Worm (Caenorhabditis elegans) whole organism, L4 larva: Measurements from ENCODE around the gene str-87.
A peak's percentile ranks its signal among the peaks of the same experiment; 100 is the strongest.

ENCODE experiments used
- F26F4.8 ChIP-seq: fragments of 200-800 bp; sonication (Bioruptor generic); conservative IDR thresholded peaks from 2 replicates; pipeline ENCODE4 v1.3.6; 2022; ENCODE audit warnings: missing genetic modification characterization, missing compliant biosample characterization
- F37D6.2 ChIP-seq: sonication (generic microtip); optimal IDR thresholded peaks from 2 replicates; lab custom pipeline; 2016; ENCODE audit warnings: mild to moderate bottlenecking, missing genetic modification characterization, missing compliant biosample characterization
- F44E2.7 ChIP-seq: fragments of 200-800 bp; sonication (Bioruptor generic); IDR thresholded peaks from 2 replicates; pipeline ENCODE4 v2.1.2; 2022; ENCODE audit warnings: missing genetic modification characterization, missing compliant biosample characterization
- T20F7.1 ChIP-seq: fragments of 200-800 bp; sonication (Bioruptor generic); optimal IDR thresholded peaks from 2 replicates; lab custom pipeline; 2018; ENCODE audit warnings: mild to moderate bottlenecking, missing genetic modification characterization, missing compliant biosample characterization
- Y105C5A.15 ChIP-seq: fragments of 200-800 bp; sonication (Bioruptor generic); IDR thresholded peaks from 2 replicates; pipeline ENCODE4 v1.3.6; 2022; ENCODE audit warnings: missing genetic modification characterization, missing compliant biosample characterization
- ZK337.2 ChIP-seq: fragments of 200-800 bp; sonication (Bioruptor generic); IDR thresholded peaks from 2 replicates; pipeline ENCODE4 v1.3.6; 2022; ENCODE audit warnings: missing genetic modification reagents, missing genetic modification characterization, missing compliant biosample characterization
- aha-1 ChIP-seq: fragments of 150-350 bp; peaks from one replicate; lab custom pipeline; 2014; ENCODE audit warnings: missing biosample characterization, missing genetic modification characterization
- arid-1 ChIP-seq: fragments of 200-800 bp; sonication (Bioruptor generic); conservative IDR thresholded peaks from 2 replicates; pipeline ENCODE4 v1.3.6; 2022; ENCODE audit warnings: missing genetic modification reagents, missing genetic modification characterization, missing compliant biosample characterization
- ceh-20 ChIP-seq: fragments of 200-800 bp; sonication (Bioruptor generic); IDR thresholded peaks from 2 replicates; pipeline ENCODE4 v1.3.6; 2022; ENCODE audit warnings: missing genetic modification reagents, missing genetic modification characterization, missing compliant biosample characterization
- ceh-44 ChIP-seq: fragments of 200-800 bp; sonication (Bioruptor generic); IDR thresholded peaks from 2 replicates; pipeline ENCODE4 v1.3.6; 2022; ENCODE audit warnings: missing genetic modification reagents, missing genetic modification characterization, missing compliant biosample characterization
- ceh-62 ChIP-seq: sonication (generic microtip); optimal IDR thresholded peaks from 2 replicates; lab custom pipeline; 2017; ENCODE audit warnings: missing biosample characterization, missing genetic modification characterization
- ceh-82 ChIP-seq: sonication (generic microtip); optimal IDR thresholded peaks from 2 replicates; lab custom pipeline; 2017; ENCODE audit warnings: missing biosample characterization, missing genetic modification characterization
- ces-1 ChIP-seq: fragments of 150-350 bp; sonication (generic microtip); optimal IDR thresholded peaks from 4 replicates; lab custom pipeline; 2014; ENCODE audit warnings: missing biosample characterization, missing genetic modification reagents, missing genetic modification characterization
- ctbp-1 ChIP-seq: fragments of 200-800 bp; sonication (Bioruptor generic); IDR thresholded peaks from 2 replicates; pipeline ENCODE4 v1.3.6; 2022; ENCODE audit warnings: missing genetic modification reagents, missing genetic modification characterization, missing compliant biosample characterization
- daf-12 ChIP-seq: fragments of 150-350 bp; optimal IDR thresholded peaks from 2 replicates; lab custom pipeline; 2014; ENCODE audit warnings: missing biosample characterization, missing genetic modification reagents, missing genetic modification characterization
- dmd-6 ChIP-seq: fragments of 200-800 bp; sonication (Bioruptor generic); IDR thresholded peaks from 2 replicates; pipeline ENCODE4 v1.3.6; 2022; ENCODE audit warnings: missing genetic modification reagents, missing genetic modification characterization, missing compliant biosample characterization
- dmd-8 ChIP-seq: fragments of 200-800 bp; sonication (Bioruptor generic); IDR thresholded peaks from 2 replicates; pipeline ENCODE4 v1.3.6; 2022; ENCODE audit warnings: missing genetic modification characterization, missing compliant biosample characterization
- dmd-9 ChIP-seq: fragments of 200-800 bp; sonication (Bioruptor generic); IDR thresholded peaks from 2 replicates; pipeline ENCODE4 v1.3.6; 2022; ENCODE audit warnings: missing genetic modification reagents, missing genetic modification characterization, missing compliant biosample characterization
- dpl-1 ChIP-seq: fragments of 150-350 bp; optimal IDR thresholded peaks from 2 replicates; lab custom pipeline; 2014; ENCODE audit warnings: missing biosample characterization, missing genetic modification reagents, missing genetic modification characterization
- egl-43 ChIP-seq: fragments of 200-800 bp; sonication (Bioruptor generic); IDR thresholded peaks from 2 replicates; pipeline ENCODE4 v1.3.6; 2022; ENCODE audit warnings: missing genetic modification reagents, missing genetic modification characterization, missing compliant biosample characterization
- fkh-10 ChIP-seq: fragments of 150-350 bp; optimal IDR thresholded peaks from 2 replicates; lab custom pipeline; 2014; ENCODE audit warnings: missing biosample characterization, missing genetic modification reagents, missing genetic modification characterization
- hlh-30 ChIP-seq: sonication (generic microtip); optimal IDR thresholded peaks from 2 replicates; lab custom pipeline; 2017; ENCODE audit warnings: antibody characterized with exemption, mild to moderate bottlenecking, missing genetic modification characterization, missing compliant biosample characterization; ENCODE audit not compliant: insufficient read depth
- jun-1 ChIP-seq: fragments of 150-350 bp; optimal IDR thresholded peaks from 2 replicates; lab custom pipeline; 2014; ENCODE audit warnings: missing biosample characterization, missing genetic modification reagents, missing genetic modification characterization
- lin-13 ChIP-seq: fragments of 150-350 bp; optimal IDR thresholded peaks from 2 replicates; lab custom pipeline; 2014; ENCODE audit warnings: missing biosample characterization, missing genetic modification reagents, missing genetic modification characterization
- lin-29 ChIP-seq: fragments of 200-800 bp; sonication (Bioruptor generic); IDR thresholded peaks from 2 replicates; pipeline ENCODE4 v1.3.6; 2022; ENCODE audit warnings: missing genetic modification reagents, missing genetic modification characterization, missing compliant biosample characterization
- lir-3 ChIP-seq: sonication (generic microtip); optimal IDR thresholded peaks from 2 replicates; lab custom pipeline; 2016; ENCODE audit warnings: mild to moderate bottlenecking, missing genetic modification characterization, missing compliant biosample characterization
- lsy-2 ChIP-seq, 2 experiments: fragments of 150-350 bp in 1 of 2; sonication (generic microtip) in 1 of 2; optimal IDR thresholded peaks; 2 replicates each; lab custom pipeline; 2014 to 2017; ENCODE audit warnings: missing biosample characterization in 2 of 2, missing genetic modification characterization in 2 of 2
- madf-9 ChIP-seq: fragments of 200-800 bp; sonication (Bioruptor generic); conservative IDR thresholded peaks from 2 replicates; pipeline ENCODE4 v1.3.6; 2022; ENCODE audit warnings: missing genetic modification reagents, missing genetic modification characterization, missing compliant biosample characterization
- mdl-1 ChIP-seq, 2 experiments: fragments of 150-350 bp in 1 of 2; sonication (generic microtip) in 1 of 2; optimal IDR thresholded peaks; 2 replicates each; lab custom pipeline; 2014 to 2017; ENCODE audit warnings: missing biosample characterization in 2 of 2, missing genetic modification characterization in 2 of 2
- mdt-29 ChIP-seq: fragments of 200-800 bp; sonication (Bioruptor generic); IDR thresholded peaks from 2 replicates; pipeline ENCODE4 v1.3.6; 2022; ENCODE audit warnings: missing genetic modification reagents, missing genetic modification characterization, missing compliant biosample characterization
- mes-2 ChIP-seq: sonication (generic microtip); optimal IDR thresholded peaks from 2 replicates; lab custom pipeline; 2016; ENCODE audit warnings: missing genotype, mild to moderate bottlenecking, missing genetic modification characterization, missing compliant biosample characterization; ENCODE audit not compliant: poor library complexity, severe bottlenecking
- mxl-2 ChIP-seq: fragments of 200-800 bp; sonication (Bioruptor generic); conservative IDR thresholded peaks from 2 replicates; pipeline ENCODE4 v1.3.6; 2022; ENCODE audit warnings: missing genetic modification reagents, missing genetic modification characterization, missing compliant biosample characterization
- nhr-10 ChIP-seq: fragments of 150-350 bp; optimal IDR thresholded peaks from 2 replicates; lab custom pipeline; 2014; ENCODE audit warnings: missing biosample characterization, missing genetic modification characterization
- nhr-111 ChIP-seq: fragments of 200-800 bp; sonication (Bioruptor generic); optimal IDR thresholded peaks from 2 replicates; lab custom pipeline; 2018; ENCODE audit warnings: mild to moderate bottlenecking, missing genetic modification characterization, missing compliant biosample characterization
- nhr-25 ChIP-seq: sonication (generic microtip); optimal IDR thresholded peaks from 2 replicates; lab custom pipeline; 2017; ENCODE audit warnings: missing genetic modification characterization, mild to moderate bottlenecking, missing compliant biosample characterization, antibody characterized with exemption, moderate library complexity, borderline replicate concordance; ENCODE audit not compliant: insufficient read depth
- nhr-41 ChIP-seq: fragments of 200-800 bp; sonication (Bioruptor generic); IDR thresholded peaks from 2 replicates; pipeline ENCODE4 v1.3.6; 2022; ENCODE audit warnings: missing genetic modification reagents, missing genetic modification characterization, missing compliant biosample characterization
- nhr-42 ChIP-seq: fragments of 200-800 bp; sonication (Bioruptor generic); IDR thresholded peaks from 2 replicates; pipeline ENCODE4 v1.3.6; 2022; ENCODE audit warnings: missing genetic modification characterization, missing compliant biosample characterization
- nhr-6 ChIP-seq: fragments of 150-350 bp; optimal IDR thresholded peaks from 2 replicates; lab custom pipeline; 2014; ENCODE audit warnings: missing biosample characterization, missing genetic modification characterization
- nhr-76 ChIP-seq: fragments of 150-350 bp; optimal IDR thresholded peaks from 2 replicates; lab custom pipeline; 2014; ENCODE audit warnings: missing biosample characterization, missing genetic modification characterization
- pha-4 ChIP-seq, 2 experiments: fragments of 150-350 bp in 1 of 2; fragments of 200-800 bp in 1 of 2; sonication (Bioruptor generic) in 1 of 2; IDR thresholded peaks in 1 of 2; optimal IDR thresholded peaks in 1 of 2; 2 replicates each; pipeline versions ENCODE4 v1.3.6 to Lab custom; 2014 to 2022; ENCODE audit warnings: missing genetic modification characterization in 2 of 2, missing genetic modification reagents in 2 of 2, missing biosample characterization in 1 of 2, missing compliant biosample characterization in 1 of 2
- pqm-1 ChIP-seq: sonication (generic microtip); optimal IDR thresholded peaks from 2 replicates; lab custom pipeline; 2017; ENCODE audit warnings: missing biosample characterization, missing genetic modification characterization
- rbr-2 ChIP-seq: sonication (generic microtip); optimal IDR thresholded peaks from 2 replicates; lab custom pipeline; 2016; ENCODE audit warnings: missing genotype, missing genetic modification characterization, missing compliant biosample characterization
- sdz-12 ChIP-seq: fragments of 200-800 bp; sonication (Bioruptor generic); optimal IDR thresholded peaks from 2 replicates; lab custom pipeline; 2018; ENCODE audit warnings: mild to moderate bottlenecking, missing genetic modification characterization, missing compliant biosample characterization
- set-16 ChIP-seq: fragments of 200-800 bp; sonication (Bioruptor generic); IDR thresholded peaks from 2 replicates; pipeline ENCODE4 v1.3.6; 2022; ENCODE audit warnings: missing genetic modification reagents, missing genetic modification characterization, missing compliant biosample characterization
- spr-1 ChIP-seq: sonication (generic microtip); optimal IDR thresholded peaks from 2 replicates; lab custom pipeline; 2016; ENCODE audit warnings: mild to moderate bottlenecking, missing genetic modification characterization, missing compliant biosample characterization
- tag-97 ChIP-seq: fragments of 200-800 bp; sonication (Bioruptor generic); IDR thresholded peaks from 2 replicates; pipeline ENCODE4 v1.3.6; 2022; ENCODE audit warnings: missing genetic modification characterization, missing compliant biosample characterization
- tra-1 ChIP-seq: fragments of 200-800 bp; sonication (Bioruptor generic); IDR thresholded peaks from 2 replicates; pipeline ENCODE4 v1.3.6; 2022; ENCODE audit warnings: missing genetic modification reagents, missing genetic modification characterization, missing compliant biosample characterization
- unc-130 ChIP-seq: sonication (generic microtip); optimal IDR thresholded peaks from 2 replicates; lab custom pipeline; 2016; ENCODE audit warnings: missing genetic modification reagents, missing genetic modification characterization, missing compliant biosample characterization
- unc-39 ChIP-seq: sonication (generic microtip); optimal IDR thresholded peaks from 2 replicates; lab custom pipeline; 2017; ENCODE audit warnings: missing biosample characterization, missing genetic modification characterization
- ztf-11 ChIP-seq: fragments of 150-350 bp; optimal IDR thresholded peaks from 2 replicates; lab custom pipeline; 2014; ENCODE audit warnings: missing biosample characterization, missing genetic modification characterization

str-87 gene

ce11 chrV:8939424-8940065 is 48.5 kb downstream of the str-87 start (continued):
- TF ChIP-seq mdt-29 (GFP tag; lab: Robert Waterston, UW) (no peak), fkh-10 (GFP tag; lab: Kevin White, UChicago) (no peak), ces-1 (GFP tag; lab: Kevin White, UChicago) (no peak), nhr-41 (GFP tag; lab: Robert Waterston, UW) (no peak), lin-13 (GFP tag; lab: Kevin White, UChicago) (no peak), lsy-2 (tag; optimal IDR thresholded peaks at IDR 0.05; lab: Kevin White, UChicago) (no peak), F44E2.7 (GFP tag; lab: Robert Waterston, UW) (no peak), pqm-1 (no peak), madf-9 (GFP tag; lab: Robert Waterston, UW) (peak; percentile 57; the same call in 1 of the 2 replicates), ceh-82 (tag; lab: Kevin White, UChicago) (no peak), nhr-76 (tag; lab: Kevin White, UChicago) (no peak), Y105C5A.15 (GFP tag; lab: Robert Waterston, UW) (no peak), ctbp-1 (GFP tag; lab: Robert Waterston, UW) (peak; percentile 43; the same call in 1 of the 2 replicates), nhr-25 (tag; lab: Kevin White, UChicago) (peak; percentile 12), ZK337.2 (no peak), nhr-42 (GFP tag; lab: Robert Waterston, UW) (0 out of 2 replicates have a peak, but pooled peaks have one; percentile 41), unc-130 (GFP tag; lab: Kevin White, UChicago) (no peak), rbr-2 (peak; percentile 11), lin-29 (GFP tag; lab: Robert Waterston, UW) (peak; percentile 38; the same call in 1 of the 2 replicates), spr-1 (no peak), jun-1 (tag; lab: Kevin White, UChicago) (no peak), pha-4 (GFP tag; IDR thresholded peaks at IDR 0.05; lab: Robert Waterston, UW) (peak; percentile 54), pha-4 (tag; optimal IDR thresholded peaks at IDR 0.05; lab: Kevin White, UChicago) (no peak), arid-1 (GFP tag; lab: Robert Waterston, UW) (peak; percentile 53; the same call in 1 of the 2 replicates), mdl-1 (tag; optimal IDR thresholded peaks at IDR 0.05; lab: Kevin White, UChicago) (no peak), ceh-44 (GFP tag; lab: Robert Waterston, UW) (no peak), lir-3 (tag; lab: Kevin White, UChicago) (no peak), nhr-111 (no peak), sdz-12 (GFP tag; lab: Kevin White, UChicago) (peak; percentile 54), F26F4.8 (no peak), tra-1 (GFP tag; lab: Robert Waterston, UW) (no peak), ztf-11 (tag; lab: Kevin White, UChicago) (no peak), nhr-6 (tag; lab: Kevin White, UChicago) (no peak), daf-12 (tag; lab: Kevin White, UChicago) (no peak), aha-1 (peak; percentile 87), T20F7.1 (GFP tag; lab: Kevin White, UChicago) (no peak), egl-43 (no peak), tag-97 (GFP tag; lab: Robert Waterston, UW) (no peak; the same call in 1 of the 2 replicates), nhr-10 (no peak), dmd-8 (GFP tag; lab: Robert Waterston, UW) (no peak), ceh-20 (no peak), mes-2 (tag; lab: Kevin White, UChicago) (no peak), ceh-62 (tag; lab: Kevin White, UChicago) (no peak), set-16 (no peak), unc-39 (tag; lab: Kevin White, UChicago) (no peak), dmd-6 (0 out of 2 replicates have a peak, but pooled peaks have one; percentile 14), hlh-30 (tag; lab: Kevin White, UChicago) (no peak), F37D6.2 (tag; lab: Kevin White, UChicago) (no peak), mxl-2 (no peak), dpl-1 (GFP tag; lab: Kevin White, UChicago) (no peak), dmd-9 (GFP tag; lab: Robert Waterston, UW) (no peak)
